Worm (Caenorhabditis elegans) whole organism, midembryonic: ENCODE measurements around the gene T26C12.2.

Source experiments
- T22C8.4 ChIP-seq: fragments of 200-800 bp; sonication (Bioruptor generic); IDR thresholded peaks from 2 replicates; pipeline ENCODE4 v1.3.6; 2022; ENCODE audit warnings: missing genetic modification characterization, missing compliant biosample characterization
- cog-1 ChIP-seq: sonication (generic microtip); optimal IDR thresholded peaks from 2 replicates; lab custom pipeline; 2016; ENCODE audit warnings: missing genetic modification characterization, missing compliant biosample characterization
- flt-1 ChIP-seq: fragments of 200-800 bp; sonication (Bioruptor generic); IDR thresholded peaks from 2 replicates; pipeline ENCODE4 v1.3.6; 2022; ENCODE audit warnings: missing genetic modification characterization, missing compliant biosample characterization
- klf-2 ChIP-seq: fragments of 200-800 bp; sonication (Bioruptor generic); conservative IDR thresholded peaks from 2 replicates; pipeline ENCODE4 v1.3.6; 2022; ENCODE audit warnings: missing genetic modification reagents, missing genetic modification characterization, missing compliant biosample characterization
- med-1 ChIP-seq: sonication (generic microtip); optimal IDR thresholded peaks from 2 replicates; lab custom pipeline; 2017; ENCODE audit warnings: missing genetic modification characterization, mild to moderate bottlenecking, missing compliant biosample characterization, antibody characterized with exemption, missing genetic modification reagents; ENCODE audit not compliant: insufficient read depth
- ref-1 ChIP-seq: fragments of 200-800 bp; sonication (Bioruptor generic); conservative IDR thresholded peaks from 2 replicates; pipeline ENCODE4 v1.3.6; 2022; ENCODE audit warnings: missing genetic modification reagents, missing genetic modification characterization, missing compliant biosample characterization
- tab-1 ChIP-seq: fragments of 200-800 bp; sonication (Bioruptor generic); IDR thresholded peaks from 2 replicates; pipeline ENCODE4 v1.3.6; 2022; ENCODE audit warnings: missing genetic modification characterization, missing compliant biosample characterization
- ztf-23 ChIP-seq: fragments of 200-800 bp; sonication (Bioruptor generic); IDR thresholded peaks from 2 replicates; pipeline ENCODE4 v1.3.6; 2022; ENCODE audit warnings: missing genetic modification reagents, missing genetic modification characterization, missing compliant biosample characterization
- ztf-29 ChIP-seq: fragments of 200-800 bp; sonication (Bioruptor generic); IDR thresholded peaks from 2 replicates; pipeline ENCODE4 v1.3.6; 2022; ENCODE audit warnings: missing genetic modification reagents, missing genetic modification characterization, missing compliant biosample characterization

Gene T26C12.2

DNA sequence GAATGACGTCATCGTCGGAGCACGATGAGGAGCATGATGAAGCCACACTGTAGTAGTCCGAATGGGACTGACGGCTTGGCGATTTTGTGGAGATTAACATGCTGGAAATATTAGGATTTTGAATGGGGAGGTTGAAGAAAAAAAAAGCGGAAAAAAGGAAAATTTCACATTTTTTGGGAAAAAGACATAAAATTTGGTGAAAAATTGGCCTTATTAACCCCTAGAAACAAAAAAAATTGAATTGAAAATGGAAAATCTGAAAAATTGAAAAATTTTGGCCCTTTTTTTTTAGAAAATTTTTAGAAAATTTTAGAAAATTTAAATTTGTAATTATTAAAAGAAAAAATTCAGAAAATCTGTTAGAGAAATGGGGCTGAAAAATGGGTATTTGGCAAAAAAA is 7.7 kb upstream of the T26C12.2 start, which contains the start of gene T26C12.3:
Gene T26C12.3 (minus strand): TSS at position 101 of the 400 bp plus-strand sequence.
- TF ChIP-seq med-1 (GFP tag; lab: Kevin White, UChicago) = no peak
- TF ChIP-seq cog-1 (tag; lab: Kevin White, UChicago) = no peak
- TF ChIP-seq ref-1 (GFP tag; lab: Robert Waterston, UW) = no peak
- TF ChIP-seq tab-1 = no peak
- TF ChIP-seq ztf-23 (GFP tag; lab: Robert Waterston, UW) = no peak
- no peak for TF ChIP-seq klf-2 (GFP tag; lab: Robert Waterston, UW)
- no peak for TF ChIP-seq T22C8.4 (GFP tag; lab: Robert Waterston, UW)
- no peak for TF ChIP-seq ztf-29 (GFP tag; lab: Robert Waterston, UW)

ce11 chrIV:3271342-3271741 is 5.8 kb upstream of the T26C12.2 start:
- no peak for TF ChIP-seq T22C8.4 (GFP tag; lab: Robert Waterston, UW)
- no peak for TF ChIP-seq flt-1 (GFP tag; lab: Robert Waterston, UW)
- TF ChIP-seq klf-2 (GFP tag; lab: Robert Waterston, UW) = no peak
- no peak for TF ChIP-seq cog-1 (tag; lab: Kevin White, UChicago)

DNA sequence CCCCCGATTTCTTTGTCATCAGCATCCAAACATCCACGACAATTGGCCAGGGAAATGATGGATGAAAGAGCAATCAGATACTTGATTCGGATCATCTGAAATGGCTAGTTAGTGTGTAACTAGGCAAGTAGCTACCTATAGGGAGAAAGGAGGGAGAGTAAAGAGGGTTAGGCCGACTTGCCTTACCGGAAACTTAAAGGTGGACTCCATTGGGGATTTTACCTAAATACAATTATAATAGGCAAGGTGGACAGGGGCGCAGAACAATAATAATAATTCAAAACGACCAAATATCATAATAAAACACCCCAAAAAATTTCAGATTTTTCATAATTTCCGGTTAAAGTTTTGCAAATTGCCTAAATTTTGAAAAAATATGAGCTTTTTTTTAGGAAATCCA is 2.0 kb upstream of the T26C12.2 start, which contains the start of gene clec-173:
Gene clec-173 (minus strand): TSS at position 101 of the 400 bp plus-strand sequence.
- no peak for TF ChIP-seq med-1 (GFP tag; lab: Kevin White, UChicago)
- TF ChIP-seq ref-1 (GFP tag; lab: Robert Waterston, UW) = no peak
- TF ChIP-seq ztf-23 (GFP tag; lab: Robert Waterston, UW) = no peak
- TF ChIP-seq ztf-29 (GFP tag; lab: Robert Waterston, UW) = no peak
- no peak for TF ChIP-seq tab-1
- no peak for TF ChIP-seq T22C8.4 (GFP tag; lab: Robert Waterston, UW)

DNA sequence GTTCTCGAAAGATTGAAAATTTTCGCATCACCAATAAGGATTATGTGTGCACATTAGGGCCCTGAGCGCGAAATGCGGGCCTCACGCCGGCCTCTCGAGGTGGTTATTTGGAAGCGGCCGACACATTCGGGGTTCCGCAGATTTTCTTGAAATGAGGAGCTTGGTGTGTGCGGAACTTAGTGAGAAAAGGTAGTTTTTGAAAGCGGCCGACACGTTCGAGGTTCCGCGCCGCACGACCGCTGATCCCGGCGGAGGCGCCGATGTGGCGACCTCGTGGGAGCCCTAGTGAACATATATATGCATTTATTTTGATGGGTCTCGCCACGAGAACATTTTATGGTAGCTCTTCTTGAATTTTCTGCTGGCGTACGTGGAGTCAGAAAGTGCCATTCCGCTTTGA is 1.3 kb upstream of the T26C12.2 start:
- 0 out of 2 replicates have a peak, but pooled peaks have one; percentile 59 for TF ChIP-seq flt-1 (GFP tag; lab: Robert Waterston, UW)
- no peak for TF ChIP-seq ztf-23 (GFP tag; lab: Robert Waterston, UW)

- no peak for TF ChIP-seq ztf-29 (GFP tag; lab: Robert Waterston, UW)
- no peak for TF ChIP-seq tab-1
- no peak for TF ChIP-seq klf-2 (GFP tag; lab: Robert Waterston, UW)
- no peak for TF ChIP-seq ztf-23 (GFP tag; lab: Robert Waterston, UW)
- no peak for TF ChIP-seq flt-1 (GFP tag; lab: Robert Waterston, UW)
- TF ChIP-seq T22C8.4 (GFP tag; lab: Robert Waterston, UW) = no peak
- TF ChIP-seq med-1 (GFP tag; lab: Kevin White, UChicago) = no peak
- no peak for TF ChIP-seq cog-1 (tag; lab: Kevin White, UChicago)
- no peak for TF ChIP-seq ref-1 (GFP tag; lab: Robert Waterston, UW)
These were observed 3.8 kb downstream of the T26C12.2 start for ce11 chrIV:3261761-3262160.

- no peak for TF ChIP-seq flt-1 (GFP tag; lab: Robert Waterston, UW)
These were observed 5.3 kb downstream of the T26C12.2 start for ce11 chrIV:3260216-3260615.

DNA sequence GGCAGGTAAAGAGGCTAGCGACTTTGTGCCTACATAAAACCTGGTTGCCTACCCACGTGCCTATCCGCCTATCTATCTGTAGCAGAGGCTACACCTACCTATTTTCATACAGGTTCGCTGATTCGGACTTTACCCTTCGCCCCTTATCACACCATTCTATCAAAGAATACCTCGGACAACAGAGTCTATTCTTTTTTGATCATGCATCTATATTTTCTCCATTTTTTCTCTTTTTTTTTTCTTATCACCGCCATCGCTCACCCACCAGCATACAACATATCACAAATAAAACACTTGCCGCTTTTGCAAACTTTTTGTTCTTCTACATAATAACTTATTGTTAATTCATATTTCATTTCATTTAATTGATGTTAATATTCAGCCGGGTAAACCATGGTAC is 7.0 kb downstream of the T26C12.2 start, which contains the start of gene T26C12.1:
Gene T26C12.1 (plus strand): TSS at position 383 of the 400 bp plus-strand sequence.
- TF ChIP-seq T22C8.4 (GFP tag; lab: Robert Waterston, UW) (no peak), med-1 (GFP tag; lab: Kevin White, UChicago) (no peak), ref-1 (GFP tag; lab: Robert Waterston, UW) (no peak), tab-1 (no peak), klf-2 (GFP tag; lab: Robert Waterston, UW) (no peak), ztf-29 (GFP tag; lab: Robert Waterston, UW) (no peak), cog-1 (tag; lab: Kevin White, UChicago) (no peak), ztf-23 (GFP tag; lab: Robert Waterston, UW) (no peak), flt-1 (GFP tag; lab: Robert Waterston, UW) (no peak)

DNA sequence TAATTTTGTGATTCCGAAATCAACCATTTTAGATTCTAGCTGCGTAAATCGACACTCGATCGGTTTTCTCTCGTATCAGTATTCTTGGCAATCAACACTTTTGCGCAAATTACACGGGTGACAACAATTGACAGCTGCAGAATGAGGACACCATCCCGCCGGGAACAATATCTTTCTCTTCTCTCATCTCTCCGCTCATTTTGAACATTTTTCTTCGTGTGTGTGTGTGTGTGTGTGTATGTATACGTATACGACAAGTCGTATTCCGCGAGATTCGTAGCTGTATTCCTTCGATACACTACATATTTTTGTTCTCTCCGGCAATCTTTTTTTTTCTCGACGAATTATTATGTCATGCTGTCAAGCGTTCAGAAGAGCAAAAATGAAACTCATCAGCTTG is 8.7 kb downstream of the T26C12.2 start:
- TF ChIP-seq T22C8.4 (GFP tag; lab: Robert Waterston, UW) (no peak), tab-1 (no peak), klf-2 (GFP tag; lab: Robert Waterston, UW) (no peak), flt-1 (GFP tag; lab: Robert Waterston, UW) (no peak), cog-1 (tag; lab: Kevin White, UChicago) (no peak), med-1 (GFP tag; lab: Kevin White, UChicago) (no peak), ztf-29 (GFP tag; lab: Robert Waterston, UW) (no peak), ref-1 (GFP tag; lab: Robert Waterston, UW) (no peak), ztf-23 (GFP tag; lab: Robert Waterston, UW) (no peak)

DNA sequence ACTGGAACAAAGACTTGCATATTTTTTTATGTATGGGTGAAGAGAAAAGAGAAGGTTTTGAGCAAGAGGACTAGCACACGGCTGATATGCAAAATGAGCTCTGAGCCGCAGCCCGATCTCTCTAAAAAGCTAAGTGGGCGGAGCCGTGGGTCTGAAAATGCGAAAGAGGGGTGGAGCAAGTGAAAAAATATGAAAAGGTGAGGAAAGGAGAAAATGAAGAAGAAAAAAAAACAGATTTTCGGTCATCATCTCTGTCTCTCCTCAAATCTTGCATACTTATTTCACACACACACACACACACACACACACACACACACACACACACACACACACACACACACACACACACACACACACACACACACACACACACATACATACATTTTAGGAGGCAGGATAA is 11.1 kb downstream of the T26C12.2 start, which contains the start of gene dmd-9:
Gene dmd-9 (minus strand): TSS at position 101 of the 400 bp plus-strand sequence.
- no peak for TF ChIP-seq med-1 (GFP tag; lab: Kevin White, UChicago)
- TF ChIP-seq flt-1 (GFP tag; lab: Robert Waterston, UW) = no peak
- TF ChIP-seq klf-2 (GFP tag; lab: Robert Waterston, UW) = no peak
- TF ChIP-seq T22C8.4 (GFP tag; lab: Robert Waterston, UW) = no peak
- TF ChIP-seq tab-1 = no peak
- TF ChIP-seq ref-1 (GFP tag; lab: Robert Waterston, UW) = no peak
- no peak for TF ChIP-seq ztf-23 (GFP tag; lab: Robert Waterston, UW)
- no peak for TF ChIP-seq cog-1 (tag; lab: Kevin White, UChicago)
- TF ChIP-seq ztf-29 (GFP tag; lab: Robert Waterston, UW) = no peak

- TF ChIP-seq ztf-29 (GFP tag; lab: Robert Waterston, UW) = no peak
- no peak for TF ChIP-seq T22C8.4 (GFP tag; lab: Robert Waterston, UW)
- no peak for TF ChIP-seq flt-1 (GFP tag; lab: Robert Waterston, UW)
- no peak for TF ChIP-seq klf-2 (GFP tag; lab: Robert Waterston, UW)
- TF ChIP-seq tab-1 = no peak
- no peak for TF ChIP-seq med-1 (GFP tag; lab: Kevin White, UChicago)
- TF ChIP-seq ztf-23 (GFP tag; lab: Robert Waterston, UW) = no peak
- no peak for TF ChIP-seq cog-1 (tag; lab: Kevin White, UChicago)
- no peak for TF ChIP-seq ref-1 (GFP tag; lab: Robert Waterston, UW)
These were observed 13.5 kb downstream of the T26C12.2 start for ce11 chrIV:3252047-3252446.
